Fruit fly (Drosophila melanogaster) whole organism, prepupa: Measurements from ENCODE around the gene CG14892.

Experiments
- CG11294 ChIP-seq: fragments of 200-800 bp; sonication (Bioruptor generic); IDR thresholded peaks from 2 replicates; pipeline ENCODE4 v1.3.6; 2022; ENCODE audit warnings: missing biosample characterization, missing genetic modification characterization
- CG11902 ChIP-seq: fragments of 200-800 bp; sonication (Bioruptor generic); optimal IDR thresholded peaks from 3 replicates; lab custom pipeline; 2016; ENCODE audit warnings: missing biosample characterization, missing genetic modification characterization
- CG15336 ChIP-seq: fragments of 200-800 bp; sonication (Bioruptor generic); IDR thresholded peaks from 2 replicates; pipeline ENCODE4 v1.3.6; 2022; ENCODE audit warnings: missing biosample characterization, missing genetic modification characterization
- CG1621 ChIP-seq: fragments of 200-800 bp; sonication (Bioruptor generic); optimal IDR thresholded peaks from 3 replicates; lab custom pipeline; 2018; ENCODE audit warnings: missing biosample characterization, mild to moderate bottlenecking, missing genetic modification characterization
- CG16779 ChIP-seq: fragments of 200-800 bp; sonication (Bioruptor generic); optimal IDR thresholded peaks from 3 replicates; lab custom pipeline; 2017; ENCODE audit warnings: missing biosample characterization, mild to moderate bottlenecking, missing genetic modification characterization
- CG3032 ChIP-seq: fragments of 200-800 bp; optimal IDR thresholded peaks from 2 replicates; lab custom pipeline; 2019; ENCODE audit warnings: missing biosample characterization, mild to moderate bottlenecking, missing genetic modification characterization, moderate library complexity
- CG31627 ChIP-seq: fragments of 200-800 bp; sonication (Bioruptor generic); optimal IDR thresholded peaks from 3 replicates; lab custom pipeline; 2016; ENCODE audit warnings: missing biosample characterization, missing genetic modification characterization
- CG34406 ChIP-seq: fragments of 200-800 bp; sonication (Bioruptor generic); optimal IDR thresholded peaks from 3 replicates; lab custom pipeline; 2016; ENCODE audit warnings: missing biosample characterization, missing genetic modification characterization
- CG4318 ChIP-seq: fragments of 200-800 bp; sonication (Bioruptor generic); optimal IDR thresholded peaks from 3 replicates; lab custom pipeline; 2017; ENCODE audit warnings: missing biosample characterization, mild to moderate bottlenecking, missing genetic modification characterization
- CG6163 ChIP-seq: fragments of 200-800 bp; sonication (Bioruptor generic); IDR thresholded peaks from 3 replicates; pipeline ENCODE4 v1.3.6; 2022; ENCODE audit warnings: missing biosample characterization, missing genetic modification characterization
- CG6792 ChIP-seq: fragments of 200-800 bp; sonication (Bioruptor generic); optimal IDR thresholded peaks from 3 replicates; lab custom pipeline; 2016; ENCODE audit warnings: missing biosample characterization, missing genetic modification characterization
- CG6808 ChIP-seq: fragments of 200-800 bp; sonication (Bioruptor generic); optimal IDR thresholded peaks from 3 replicates; lab custom pipeline; 2017; ENCODE audit warnings: missing biosample characterization, missing genetic modification characterization, mild to moderate bottlenecking, moderate library complexity, missing genetic modification reagents
- CG7368 ChIP-seq: fragments of 200-800 bp; sonication (Bioruptor generic); optimal IDR thresholded peaks from 3 replicates; lab custom pipeline; 2016; ENCODE audit warnings: missing biosample characterization, missing genetic modification characterization
- CG8632 ChIP-seq: fragments of 200-800 bp; sonication (Bioruptor generic); optimal IDR thresholded peaks from 3 replicates; lab custom pipeline; 2016; ENCODE audit warnings: missing biosample characterization, missing genetic modification characterization
- Eip78C ChIP-seq: fragments of 200-800 bp; sonication (Bioruptor generic); peaks from one replicate; lab custom pipeline; 2016; ENCODE audit warnings: missing biosample characterization, missing genetic modification characterization
- Eip93F ChIP-seq: fragments of 200-800 bp; sonication (Bioruptor generic); optimal IDR thresholded peaks from 2 replicates; lab custom pipeline; 2016; ENCODE audit warnings: missing biosample characterization, mild to moderate bottlenecking, missing genetic modification characterization
- Ets96B ChIP-seq: fragments of 200-800 bp; optimal IDR thresholded peaks from 2 replicates; lab custom pipeline; 2019; ENCODE audit warnings: missing biosample characterization, mild to moderate bottlenecking, missing genetic modification characterization, moderate library complexity
- Hr38 ChIP-seq: sonication (Bioruptor generic); optimal IDR thresholded peaks from 2 replicates; lab custom pipeline; 2016; ENCODE audit warnings: missing biosample characterization, missing genetic modification characterization
- Hr4 ChIP-seq: fragments of 200-800 bp; sonication (Bioruptor generic); optimal IDR thresholded peaks from 3 replicates; lab custom pipeline; 2016; ENCODE audit warnings: missing biosample characterization, missing genetic modification characterization
- Lpt ChIP-seq: fragments of 200-800 bp; sonication (Bioruptor generic); optimal IDR thresholded peaks from 3 replicates; lab custom pipeline; 2016; ENCODE audit warnings: missing biosample characterization, missing genetic modification characterization
- Met ChIP-seq: fragments of 200-800 bp; sonication (Bioruptor generic); optimal IDR thresholded peaks from 3 replicates; lab custom pipeline; 2016; ENCODE audit warnings: missing biosample characterization, missing genetic modification characterization
- OdsH ChIP-seq: fragments of 200-800 bp; sonication (Bioruptor generic); optimal IDR thresholded peaks from 3 replicates; lab custom pipeline; 2016; ENCODE audit warnings: missing biosample characterization, missing genetic modification characterization
- Smox ChIP-seq: fragments of 200-800 bp; sonication (Bioruptor generic); optimal IDR thresholded peaks from 3 replicates; lab custom pipeline; 2016; ENCODE audit warnings: missing biosample characterization, missing genetic modification characterization
- Sox102F ChIP-seq: fragments of 200-800 bp; sonication (Bioruptor generic); optimal IDR thresholded peaks from 2 replicates; lab custom pipeline; 2016; ENCODE audit warnings: missing biosample characterization, mild to moderate bottlenecking, missing genetic modification characterization
- achi ChIP-seq: fragments of 200-800 bp; sonication (Bioruptor generic); optimal IDR thresholded peaks from 3 replicates; lab custom pipeline; 2016; ENCODE audit warnings: missing biosample characterization, missing genetic modification characterization
- acj6 ChIP-seq: fragments of 200-800 bp; sonication (Bioruptor generic); optimal IDR thresholded peaks from 3 replicates; lab custom pipeline; 2016; ENCODE audit warnings: missing biosample characterization, missing genetic modification characterization
- cyc ChIP-seq: fragments of 200-800 bp; sonication (Bioruptor generic); optimal IDR thresholded peaks from 3 replicates; lab custom pipeline; 2016; ENCODE audit warnings: missing biosample characterization, missing genetic modification characterization
- dsx ChIP-seq: fragments of 200-800 bp; optimal IDR thresholded peaks from 3 replicates; lab custom pipeline; 2019; ENCODE audit warnings: missing biosample characterization, mild to moderate bottlenecking, missing genetic modification characterization, moderate library complexity; ENCODE audit not compliant: poor library complexity, severe bottlenecking
- eg ChIP-seq: fragments of 200-800 bp; sonication (Bioruptor generic); IDR thresholded peaks from 3 replicates; pipeline ENCODE4 v1.3.6; 2022; ENCODE audit warnings: missing biosample characterization, missing genetic modification characterization
- esn ChIP-seq: fragments of 200-800 bp; sonication (Bioruptor generic); optimal IDR thresholded peaks from 2 replicates; lab custom pipeline; 2016; ENCODE audit warnings: missing biosample characterization, mild to moderate bottlenecking, missing genetic modification characterization, moderate library complexity
- fd59A ChIP-seq: fragments of 200-800 bp; sonication (Bioruptor generic); optimal IDR thresholded peaks from 2 replicates; lab custom pipeline; 2017; ENCODE audit warnings: missing biosample characterization, mild to moderate bottlenecking, missing genetic modification characterization, missing genetic modification reagents
- fd85E ChIP-seq: fragments of 200-800 bp; sonication (Bioruptor generic); optimal IDR thresholded peaks from 3 replicates; lab custom pipeline; 2016; ENCODE audit warnings: missing biosample characterization, missing genetic modification characterization
- lz ChIP-seq: fragments of 200-800 bp; sonication (Bioruptor generic); optimal IDR thresholded peaks from 3 replicates; lab custom pipeline; 2016; ENCODE audit warnings: missing biosample characterization, missing genetic modification characterization
- net ChIP-seq: fragments of 200-800 bp; sonication (Bioruptor generic); optimal IDR thresholded peaks from 3 replicates; lab custom pipeline; 2016; ENCODE audit warnings: missing biosample characterization, missing genetic modification characterization
- pdm3 ChIP-seq: fragments of 200-800 bp; sonication (Bioruptor generic); optimal IDR thresholded peaks from 3 replicates; lab custom pipeline; 2016; ENCODE audit warnings: missing biosample characterization, missing genetic modification characterization
- spab ChIP-seq: fragments of 200-800 bp; sonication (Bioruptor generic); optimal IDR thresholded peaks from 2 replicates; lab custom pipeline; 2017; ENCODE audit warnings: missing biosample characterization, mild to moderate bottlenecking, missing genetic modification characterization, missing genetic modification reagents
- ss ChIP-seq, 2 experiments: fragments of 200-800 bp; sonication (Bioruptor generic); optimal IDR thresholded peaks; 2 replicates in 1 of 2; 3 replicates in 1 of 2; lab custom pipeline; 2017 to 2018; ENCODE audit warnings: mild to moderate bottlenecking in 2 of 2, missing biosample characterization in 2 of 2, missing genetic modification characterization in 2 of 2, moderate library complexity in 1 of 2
- svp ChIP-seq: fragments of 200-800 bp; sonication (Bioruptor generic); peaks from one replicate; lab custom pipeline; 2016; ENCODE audit warnings: missing biosample characterization, missing genetic modification characterization

Gene CG14892

dm6 chr3R:16608920-16609319 is 14.7 kb downstream of the CG14892 start, which contains the start of gene NPF:
Gene NPF, plus strand, starts transcription at chr3R:16609220.
- TF ChIP-seq Met (no peak), cyc (GFP tag; lab: Kevin White, UChicago) (no peak), acj6 (GFP tag; lab: Kevin White, UChicago) (no peak), Smox (GFP tag; lab: Kevin White, UChicago) (no peak), dsx (GFP tag; lab: Kevin White, UChicago) (no peak), net (GFP tag; lab: Kevin White, UChicago) (no peak), CG6163 (GFP tag; lab: Robert Waterston, UW) (no peak), CG34406 (no peak), CG7368 (no peak), CG4318 (GFP tag; lab: Kevin White, UChicago) (no peak), CG1621 (tag; lab: Kevin White, UChicago) (no peak), Eip93F (no peak)

dm6 chr3R:16611240-16611639 is 17.0 kb downstream of the CG14892 start:
- no peak for TF ChIP-seq dsx (GFP tag; lab: Kevin White, UChicago)
- TF ChIP-seq pdm3, result no peak
- peak; percentile 66 for TF ChIP-seq svp
- TF ChIP-seq CG6808 (GFP tag; lab: Kevin White, UChicago), result no peak

- TF ChIP-seq CG1621 (tag; lab: Kevin White, UChicago), result no peak
- no peak for TF ChIP-seq fd85E (GFP tag; lab: Kevin White, UChicago)
- no peak for TF ChIP-seq spab (GFP tag; lab: Kevin White, UChicago)
- TF ChIP-seq lz (GFP tag; lab: Kevin White, UChicago), result no peak
- no peak for TF ChIP-seq Hr38
- no peak for TF ChIP-seq ss (GFP tag; optimal IDR thresholded peaks at IDR 0.05; lab: Kevin White, UChicago)
- TF ChIP-seq CG34406, result no peak
- no peak for TF ChIP-seq cyc (GFP tag; lab: Kevin White, UChicago)
- no peak for TF ChIP-seq Ets96B (tag; lab: Kevin White, UChicago)
- TF ChIP-seq CG31627 (GFP tag; lab: Kevin White, UChicago), result no peak
- no peak for TF ChIP-seq achi (GFP tag; lab: Kevin White, UChicago)
Measured at dm6 chr3R:16613300-16613699, 19.1 kb downstream of the CG14892 start, which contains the start of gene CG12783. Gene CG12783, minus strand, starts transcription at chr3R:16613400.

- TF ChIP-seq Hr38 (no peak), Eip78C (GFP tag; lab: Kevin White, UChicago) (no peak), achi (GFP tag; lab: Kevin White, UChicago) (peak; percentile 40), CG6792 (no peak), CG15336 (no peak), acj6 (GFP tag; lab: Kevin White, UChicago) (no peak), CG1621 (tag; lab: Kevin White, UChicago) (no peak), Sox102F (GFP tag; lab: Kevin White, UChicago) (no peak), CG34406 (no peak)
Measured at dm6 chr3R:16614241-16614640, 20.0 kb downstream of the CG14892 start, which contains the start of gene CG10340. Gene CG10340, minus strand, starts transcription at chr3R:16614391.

- no peak for TF ChIP-seq fd59A (GFP tag; lab: Kevin White, UChicago)
- TF ChIP-seq CG3032, result no peak
- TF ChIP-seq CG31627 (GFP tag; lab: Kevin White, UChicago), result no peak
- TF ChIP-seq achi (GFP tag; lab: Kevin White, UChicago), result no peak
- no peak for TF ChIP-seq Lpt (GFP tag; lab: Kevin White, UChicago)
- TF ChIP-seq CG8632 (GFP tag; lab: Kevin White, UChicago), result no peak
- TF ChIP-seq eg (GFP tag; lab: Robert Waterston, UW), result no peak
- no peak for TF ChIP-seq Hr38
- no peak for TF ChIP-seq dsx (GFP tag; lab: Kevin White, UChicago)
- TF ChIP-seq Ets96B (tag; lab: Kevin White, UChicago), result no peak
- no peak for TF ChIP-seq CG16779 (tag; lab: Kevin White, UChicago)
- TF ChIP-seq OdsH (GFP tag; lab: Kevin White, UChicago), result no peak
- no peak for TF ChIP-seq Hr4 (GFP tag; lab: Kevin White, UChicago)
- no peak for TF ChIP-seq CG6163 (GFP tag; lab: Robert Waterston, UW)
- no peak for TF ChIP-seq CG11902 (GFP tag; lab: Kevin White, UChicago)
- TF ChIP-seq CG11294 (GFP tag; lab: Robert Waterston, UW), result no peak
- no peak for TF ChIP-seq esn (GFP tag; lab: Kevin White, UChicago)
- TF ChIP-seq CG6792, result no peak
- no peak for TF ChIP-seq fd85E (GFP tag; lab: Kevin White, UChicago)
Measured at dm6 chr3R:16615009-16615408, 20.8 kb downstream of the CG14892 start, which contains the start of gene CG17562. Gene CG17562, plus strand, starts transcription at chr3R:16615309.
